Comparison of ENCODE assay signal across 2 worm cellular contexts in the genomic region with DNA sequence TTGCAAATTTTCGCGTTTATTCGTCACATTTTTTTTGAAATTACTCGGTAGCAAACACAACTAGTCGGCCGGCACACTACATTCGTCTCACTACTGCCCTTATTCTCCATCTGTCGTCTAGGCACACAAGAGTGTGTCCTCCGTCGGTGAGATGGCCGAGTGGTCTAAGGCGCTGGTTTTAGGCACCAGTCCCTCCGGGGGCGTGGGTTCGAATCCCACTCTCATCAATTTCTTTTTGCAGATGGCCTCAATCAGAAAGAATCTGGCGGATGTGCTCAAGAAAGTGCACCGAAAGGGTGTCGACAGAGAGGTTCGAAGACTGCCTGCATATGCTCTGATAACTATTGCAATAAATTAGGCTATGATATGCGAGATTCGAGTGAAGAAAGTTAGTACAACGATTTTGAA.
TF ChIP-seq lines count a peak whose summit lies in the region.

No protein-coding gene starts in this region.

TF ChIP-seq in whole organism, L4 larva, 104 proteins besides CTCF, POLR2A, EP300 and RAD21 (continued from another document):
- peak; percentile 17 for TF ChIP-seq fkh-10 (GFP tag; optimal IDR thresholded peaks at IDR 0.05; lab: Kevin White, UChicago)
- TF ChIP-seq ZK546.5 (tag; optimal IDR thresholded peaks at IDR 0.05; lab: Kevin White, UChicago), result no peak
- TF ChIP-seq R02D3.7 (tag; optimal IDR thresholded peaks at IDR 0.05; lab: Kevin White, UChicago), result no peak
- peak; percentile 11 for TF ChIP-seq lir-3 (tag; optimal IDR thresholded peaks at IDR 0.05; lab: Kevin White, UChicago)
- TF ChIP-seq Y75B8A.6 (GFP tag; IDR thresholded peaks at IDR 0.05; lab: Robert Waterston, UW), result no peak
- TF ChIP-seq ceh-32 (tag; optimal IDR thresholded peaks at IDR 0.05; lab: Kevin White, UChicago; ENCODE audit: poor library complexity), result no peak
- TF ChIP-seq zag-1 (tag; optimal IDR thresholded peaks at IDR 0.05; lab: Kevin White, UChicago), result no peak
- TF ChIP-seq unc-130 (GFP tag; optimal IDR thresholded peaks at IDR 0.05; lab: Kevin White, UChicago), result peak; percentile 43
- TF ChIP-seq mep-1 (tag; optimal IDR thresholded peaks at IDR 0.05; lab: Kevin White, UChicago), result peak; percentile 80
- TF ChIP-seq ceh-20 (GFP tag; IDR thresholded peaks at IDR 0.05; lab: Robert Waterston, UW), result peak; percentile 70
- TF ChIP-seq nhr-48 (tag; optimal IDR thresholded peaks at IDR 0.05; lab: Kevin White, UChicago), result peak; percentile 66
- peak; percentile 70 for TF ChIP-seq duxl-1 (tag; optimal IDR thresholded peaks at IDR 0.05; lab: Kevin White, UChicago; ENCODE audit: poor library complexity)
- peak; percentile 51 for TF ChIP-seq zip-2 (tag; optimal IDR thresholded peaks at IDR 0.05; lab: Kevin White, UChicago)
- no peak for TF ChIP-seq fos-1 (tag; optimal IDR thresholded peaks at IDR 0.05; lab: Kevin White, UChicago)
- TF ChIP-seq cey-2 (tag; optimal IDR thresholded peaks at IDR 0.05; lab: Kevin White, UChicago; ENCODE audit: borderline replicate concordance, insufficient read depth), result no peak
- TF ChIP-seq lim-7 (GFP tag; IDR thresholded peaks at IDR 0.05; lab: Robert Waterston, UW), result peak; percentile 85
- TF ChIP-seq T20F7.1 (GFP tag; optimal IDR thresholded peaks at IDR 0.05; lab: Kevin White, UChicago), result no peak
- peak; percentile 75 for TF ChIP-seq nhr-42 (GFP tag; IDR thresholded peaks at IDR 0.05; lab: Robert Waterston, UW)
- TF ChIP-seq F37D6.2 (tag; optimal IDR thresholded peaks at IDR 0.05; lab: Kevin White, UChicago), result peak; percentile 39
- peak; percentile 60 for TF ChIP-seq php-3 (GFP tag; IDR thresholded peaks at IDR 0.05; lab: Robert Waterston, UW)
- peak; percentile 73 for TF ChIP-seq snpc-1.2 (GFP tag; IDR thresholded peaks at IDR 0.05; lab: Robert Waterston, UW)
- no peak for TF ChIP-seq nhr-237 (tag; optimal IDR thresholded peaks at IDR 0.05; lab: Kevin White, UChicago)
- TF ChIP-seq aha-1 (tag; lab: Kevin White, UChicago), result peak; percentile 91
- TF ChIP-seq sdz-12 (GFP tag; optimal IDR thresholded peaks at IDR 0.05; lab: Kevin White, UChicago), result peak; percentile 83
- TF ChIP-seq mxl-3 (GFP tag; optimal IDR thresholded peaks at IDR 0.05; lab: Kevin White, UChicago), result peak; percentile 64
- no peak for TF ChIP-seq pqm-1 (tag; optimal IDR thresholded peaks at IDR 0.05; lab: Kevin White, UChicago)
- TF ChIP-seq madf-9 (GFP tag; conservative IDR thresholded peaks at IDR 0.05; lab: Robert Waterston, UW), result peak; percentile 70
- no peak for TF ChIP-seq ceh-28 (tag; optimal IDR thresholded peaks at IDR 0.05; lab: Kevin White, UChicago)
- TF ChIP-seq pha-4 (GFP tag; IDR thresholded peaks at IDR 0.05; lab: Robert Waterston, UW), result peak; percentile 69
- no peak for TF ChIP-seq pha-4 (tag; optimal IDR thresholded peaks at IDR 0.05; lab: Kevin White, UChicago)
- TF ChIP-seq ztf-7 (tag; optimal IDR thresholded peaks at IDR 0.05; lab: Kevin White, UChicago), result peak; percentile 5
- peak; percentile 77 for TF ChIP-seq dmd-6 (GFP tag; IDR thresholded peaks at IDR 0.05; lab: Robert Waterston, UW)
- TF ChIP-seq dve-1 (tag; optimal IDR thresholded peaks at IDR 0.05; lab: Kevin White, UChicago; ENCODE audit: insufficient read depth), result peak; percentile 59
- 0 out of 2 replicates have a peak, but pooled peaks have one; percentile 21 for TF ChIP-seq dmd-9 (GFP tag; IDR thresholded peaks at IDR 0.05; lab: Robert Waterston, UW)
- peak; percentile 62 for TF ChIP-seq spr-1 (tag; optimal IDR thresholded peaks at IDR 0.05; lab: Kevin White, UChicago)
- TF ChIP-seq lin-38 (GFP tag; IDR thresholded peaks at IDR 0.05; lab: Robert Waterston, UW), result peak; percentile 68
- peak; percentile 74 for TF ChIP-seq gei-8 (GFP tag; optimal IDR thresholded peaks at IDR 0.05; lab: Kevin White, UChicago)
- no peak for TF ChIP-seq daf-19 (GFP tag; conservative IDR thresholded peaks at IDR 0.05; lab: Robert Waterston, UW)
- peak; percentile 60; the same call in 1 of the 2 replicates for TF ChIP-seq D1046.2 (GFP tag; IDR thresholded peaks at IDR 0.05; lab: Robert Waterston, UW)
- TF ChIP-seq vab-7 (GFP tag; IDR thresholded peaks at IDR 0.05; lab: Robert Waterston, UW), result peak; percentile 81
- TF ChIP-seq spr-3 (GFP tag; optimal IDR thresholded peaks at IDR 0.05; lab: Kevin White, UChicago), result peak; percentile 52
- TF ChIP-seq F26F4.8 (GFP tag; conservative IDR thresholded peaks at IDR 0.05; lab: Robert Waterston, UW), result peak; percentile 56; the same call in 1 of the 2 replicates
- peak; percentile 68; the same call in 1 of the 2 replicates for TF ChIP-seq zfp-3 (GFP tag; conservative IDR thresholded peaks at IDR 0.05; lab: Robert Waterston, UW)
- TF ChIP-seq zfp-2 (tag; optimal IDR thresholded peaks at IDR 0.05; lab: Kevin White, UChicago), result no peak
- peak; percentile 76 for TF ChIP-seq nhr-11 (tag; optimal IDR thresholded peaks at IDR 0.05; lab: Kevin White, UChicago)
- no peak for TF ChIP-seq ceh-62 (tag; optimal IDR thresholded peaks at IDR 0.05; lab: Kevin White, UChicago)
- TF ChIP-seq hmg-1.1 (GFP tag; IDR thresholded peaks at IDR 0.05; lab: Robert Waterston, UW), result peak; percentile 89
- TF ChIP-seq ceh-44 (GFP tag; IDR thresholded peaks at IDR 0.05; lab: Robert Waterston, UW), result no peak
- no peak for TF ChIP-seq F10B5.3 (tag; optimal IDR thresholded peaks at IDR 0.05; lab: Kevin White, UChicago)
- TF ChIP-seq egl-27 (tag; optimal IDR thresholded peaks at IDR 0.05; lab: Kevin White, UChicago), result no peak
TF ChIP-seq in whole organism, L4 larva: peak in this region for 71.

TF ChIP-seq in whole organism, late embryonic, 69 proteins besides CTCF, POLR2A, EP300 and RAD21 (continued from another document):
- TF ChIP-seq ztf-16 (tag; optimal IDR thresholded peaks at IDR 0.05; lab: Kevin White, UChicago) (peak; percentile 82), hlh-30 (tag; optimal IDR thresholded peaks at IDR 0.05; lab: Kevin White, UChicago; ENCODE audit: insufficient read depth) (peak; percentile 29), ref-2 (tag; optimal IDR thresholded peaks at IDR 0.05; lab: Kevin White, UChicago) (peak; percentile 84), zip-5 (tag; optimal IDR thresholded peaks at IDR 0.05; lab: Kevin White, UChicago) (peak; percentile 35), ceh-9 (tag; optimal IDR thresholded peaks at IDR 0.05; lab: Kevin White, UChicago) (peak; percentile 73)
TF ChIP-seq in whole organism, late embryonic: peak in this region for 60.
